Worm (Caenorhabditis elegans) whole organism, L4 larva: ENCODE data around the gene lys-8.
A peak's percentile ranks its signal among the peaks of the same experiment; 100 is the strongest.

Experiments
- F10B5.3 ChIP-seq: sonication (generic microtip); optimal IDR thresholded peaks from 2 replicates; lab custom pipeline; 2016; ENCODE audit warnings: mild to moderate bottlenecking, missing genetic modification characterization, missing compliant biosample characterization
- F26F4.8 ChIP-seq: fragments of 200-800 bp; sonication (Bioruptor generic); conservative IDR thresholded peaks from 2 replicates; pipeline ENCODE4 v1.3.6; 2022; ENCODE audit warnings: missing genetic modification characterization, missing compliant biosample characterization
- Y48G9A.11 ChIP-seq: fragments of 200-800 bp; sonication (Bioruptor generic); IDR thresholded peaks from 2 replicates; pipeline ENCODE4 v1.3.6; 2022; ENCODE audit warnings: missing genetic modification reagents, missing genetic modification characterization, missing compliant biosample characterization
- Y75B8A.6 ChIP-seq: fragments of 200-800 bp; sonication (Bioruptor generic); IDR thresholded peaks from 2 replicates; pipeline ENCODE4 v1.3.6; 2022; ENCODE audit warnings: missing genetic modification reagents, missing genetic modification characterization, missing compliant biosample characterization
- ZK337.2 ChIP-seq: fragments of 200-800 bp; sonication (Bioruptor generic); IDR thresholded peaks from 2 replicates; pipeline ENCODE4 v1.3.6; 2022; ENCODE audit warnings: missing genetic modification reagents, missing genetic modification characterization, missing compliant biosample characterization
- ZK546.5 ChIP-seq, 2 experiments: sonication (generic microtip); optimal IDR thresholded peaks; 2 replicates each; lab custom pipeline; 2017; ENCODE audit warnings: missing biosample characterization in 2 of 2, missing genetic modification characterization in 2 of 2
- aha-1 ChIP-seq: fragments of 150-350 bp; peaks from one replicate; lab custom pipeline; 2014; ENCODE audit warnings: missing biosample characterization, missing genetic modification characterization
- arid-1 ChIP-seq: fragments of 200-800 bp; sonication (Bioruptor generic); conservative IDR thresholded peaks from 2 replicates; pipeline ENCODE4 v1.3.6; 2022; ENCODE audit warnings: missing genetic modification reagents, missing genetic modification characterization, missing compliant biosample characterization
- attf-4 ChIP-seq: sonication (generic microtip); optimal IDR thresholded peaks from 3 replicates; lab custom pipeline; 2017; ENCODE audit warnings: missing biosample characterization, missing genetic modification characterization
- ceh-28 ChIP-seq: fragments of 150-350 bp; optimal IDR thresholded peaks from 2 replicates; lab custom pipeline; 2014; ENCODE audit warnings: missing biosample characterization, missing genetic modification reagents, missing genetic modification characterization
- ceh-44 ChIP-seq: fragments of 200-800 bp; sonication (Bioruptor generic); IDR thresholded peaks from 2 replicates; pipeline ENCODE4 v1.3.6; 2022; ENCODE audit warnings: missing genetic modification reagents, missing genetic modification characterization, missing compliant biosample characterization
- ces-1 ChIP-seq: fragments of 150-350 bp; sonication (generic microtip); optimal IDR thresholded peaks from 4 replicates; lab custom pipeline; 2014; ENCODE audit warnings: missing biosample characterization, missing genetic modification reagents, missing genetic modification characterization
- cey-2 ChIP-seq: sonication (generic microtip); optimal IDR thresholded peaks from 3 replicates; lab custom pipeline; 2017; ENCODE audit warnings: missing genetic modification characterization, mild to moderate bottlenecking, missing compliant biosample characterization, antibody characterized with exemption, borderline replicate concordance; ENCODE audit not compliant: insufficient read depth
- ctbp-1 ChIP-seq: fragments of 200-800 bp; sonication (Bioruptor generic); IDR thresholded peaks from 2 replicates; pipeline ENCODE4 v1.3.6; 2022; ENCODE audit warnings: missing genetic modification reagents, missing genetic modification characterization, missing compliant biosample characterization
- daf-16 ChIP-seq, 3 experiments: sonication (generic microtip); optimal IDR thresholded peaks; 2 replicates each; lab custom pipeline; 2016 to 2017; ENCODE audit warnings: missing genetic modification characterization in 3 of 3, missing genetic modification reagents in 3 of 3, mild to moderate bottlenecking in 2 of 3, missing compliant biosample characterization in 2 of 3, missing biosample characterization in 1 of 3, moderate library complexity in 1 of 3
- dmd-6 ChIP-seq: fragments of 200-800 bp; sonication (Bioruptor generic); IDR thresholded peaks from 2 replicates; pipeline ENCODE4 v1.3.6; 2022; ENCODE audit warnings: missing genetic modification reagents, missing genetic modification characterization, missing compliant biosample characterization
- dmd-8 ChIP-seq: fragments of 200-800 bp; sonication (Bioruptor generic); IDR thresholded peaks from 2 replicates; pipeline ENCODE4 v1.3.6; 2022; ENCODE audit warnings: missing genetic modification characterization, missing compliant biosample characterization
- dpl-1 ChIP-seq: fragments of 150-350 bp; optimal IDR thresholded peaks from 2 replicates; lab custom pipeline; 2014; ENCODE audit warnings: missing biosample characterization, missing genetic modification reagents, missing genetic modification characterization
- dve-1 ChIP-seq: sonication (generic microtip); optimal IDR thresholded peaks from 2 replicates; lab custom pipeline; 2017; ENCODE audit warnings: antibody characterized with exemption, mild to moderate bottlenecking, missing genetic modification characterization, missing compliant biosample characterization; ENCODE audit not compliant: insufficient read depth
- fkh-10 ChIP-seq: fragments of 150-350 bp; optimal IDR thresholded peaks from 2 replicates; lab custom pipeline; 2014; ENCODE audit warnings: missing biosample characterization, missing genetic modification reagents, missing genetic modification characterization
- gei-8 ChIP-seq: fragments of 200-800 bp; sonication (Bioruptor generic); optimal IDR thresholded peaks from 2 replicates; lab custom pipeline; 2018; ENCODE audit warnings: mild to moderate bottlenecking, missing genetic modification characterization, missing compliant biosample characterization
- hmg-1.1 ChIP-seq: fragments of 200-800 bp; sonication (Bioruptor generic); IDR thresholded peaks from 2 replicates; pipeline ENCODE4 v1.3.6; 2022; ENCODE audit warnings: missing genetic modification reagents, missing genetic modification characterization, missing compliant biosample characterization
- lim-7 ChIP-seq: fragments of 200-800 bp; sonication (Bioruptor generic); IDR thresholded peaks from 2 replicates; pipeline ENCODE4 v1.3.6; 2022; ENCODE audit warnings: missing genetic modification characterization, missing compliant biosample characterization
- lin-1 ChIP-seq: fragments of 200-800 bp; sonication (Bioruptor generic); IDR thresholded peaks from 2 replicates; pipeline ENCODE4 v1.3.6; 2022; ENCODE audit warnings: missing genetic modification reagents, missing genetic modification characterization, missing compliant biosample characterization
- lin-13 ChIP-seq: fragments of 150-350 bp; optimal IDR thresholded peaks from 2 replicates; lab custom pipeline; 2014; ENCODE audit warnings: missing biosample characterization, missing genetic modification reagents, missing genetic modification characterization
- lin-38 ChIP-seq: fragments of 200-800 bp; sonication (Bioruptor generic); IDR thresholded peaks from 2 replicates; pipeline ENCODE4 v1.3.6; 2022; ENCODE audit warnings: missing genetic modification reagents, missing genetic modification characterization, missing compliant biosample characterization
- madf-9 ChIP-seq: fragments of 200-800 bp; sonication (Bioruptor generic); conservative IDR thresholded peaks from 2 replicates; pipeline ENCODE4 v1.3.6; 2022; ENCODE audit warnings: missing genetic modification reagents, missing genetic modification characterization, missing compliant biosample characterization
- mdl-1 ChIP-seq, 2 experiments: fragments of 150-350 bp in 1 of 2; sonication (generic microtip) in 1 of 2; optimal IDR thresholded peaks; 2 replicates each; lab custom pipeline; 2014 to 2017; ENCODE audit warnings: missing biosample characterization in 2 of 2, missing genetic modification characterization in 2 of 2
- mes-2 ChIP-seq: sonication (generic microtip); optimal IDR thresholded peaks from 2 replicates; lab custom pipeline; 2016; ENCODE audit warnings: missing genotype, mild to moderate bottlenecking, missing genetic modification characterization, missing compliant biosample characterization; ENCODE audit not compliant: poor library complexity, severe bottlenecking
- mxl-3 ChIP-seq: fragments of 200-800 bp; sonication (Bioruptor generic); optimal IDR thresholded peaks from 2 replicates; lab custom pipeline; 2018; ENCODE audit warnings: mild to moderate bottlenecking, missing genetic modification characterization, missing compliant biosample characterization
- nhr-10 ChIP-seq: fragments of 150-350 bp; optimal IDR thresholded peaks from 2 replicates; lab custom pipeline; 2014; ENCODE audit warnings: missing biosample characterization, missing genetic modification characterization
- nhr-102 ChIP-seq: sonication (generic microtip); optimal IDR thresholded peaks from 2 replicates; lab custom pipeline; 2016; ENCODE audit warnings: mild to moderate bottlenecking, missing genetic modification characterization, moderate library complexity, missing compliant biosample characterization
- nhr-237 ChIP-seq: sonication (generic microtip); optimal IDR thresholded peaks from 2 replicates; lab custom pipeline; 2017; ENCODE audit warnings: missing biosample characterization, missing genetic modification characterization
- nhr-28 ChIP-seq: fragments of 150-350 bp; optimal IDR thresholded peaks from 2 replicates; lab custom pipeline; 2014; ENCODE audit warnings: missing biosample characterization, missing genetic modification characterization
- nhr-48 ChIP-seq: sonication (generic microtip); optimal IDR thresholded peaks from 2 replicates; lab custom pipeline; 2016; ENCODE audit warnings: mild to moderate bottlenecking, missing genetic modification characterization, missing compliant biosample characterization
- nhr-6 ChIP-seq: fragments of 150-350 bp; optimal IDR thresholded peaks from 2 replicates; lab custom pipeline; 2014; ENCODE audit warnings: missing biosample characterization, missing genetic modification characterization
- nhr-76 ChIP-seq: fragments of 150-350 bp; optimal IDR thresholded peaks from 2 replicates; lab custom pipeline; 2014; ENCODE audit warnings: missing biosample characterization, missing genetic modification characterization
- php-3 ChIP-seq: fragments of 200-800 bp; sonication (Bioruptor generic); IDR thresholded peaks from 2 replicates; pipeline ENCODE4 v1.3.6; 2022; ENCODE audit warnings: missing genetic modification reagents, missing genetic modification characterization, missing compliant biosample characterization
- rbr-2 ChIP-seq: sonication (generic microtip); optimal IDR thresholded peaks from 2 replicates; lab custom pipeline; 2016; ENCODE audit warnings: missing genotype, missing genetic modification characterization, missing compliant biosample characterization
- sdz-12 ChIP-seq: fragments of 200-800 bp; sonication (Bioruptor generic); optimal IDR thresholded peaks from 2 replicates; lab custom pipeline; 2018; ENCODE audit warnings: mild to moderate bottlenecking, missing genetic modification characterization, missing compliant biosample characterization
- unc-39 ChIP-seq: sonication (generic microtip); optimal IDR thresholded peaks from 2 replicates; lab custom pipeline; 2017; ENCODE audit warnings: missing biosample characterization, missing genetic modification characterization
- unc-62 ChIP-seq, 3 experiments: fragments of 150-350 bp in 1 of 3; sonication (generic microtip); optimal IDR thresholded peaks in 2 of 3; peaks in 1 of 3; 1 replicate in 1 of 3; 2 replicates in 2 of 3; lab custom pipeline; 2014 to 2017; ENCODE audit warnings: missing biosample characterization in 3 of 3, missing genetic modification characterization in 3 of 3, missing genetic modification reagents in 3 of 3, missing genotype in 1 of 3
- vab-7 ChIP-seq: fragments of 200-800 bp; sonication (Bioruptor generic); IDR thresholded peaks from 2 replicates; pipeline ENCODE4 v1.3.6; 2022; ENCODE audit warnings: missing genetic modification reagents, missing genetic modification characterization, missing compliant biosample characterization
- zag-1 ChIP-seq: fragments of 150-350 bp; optimal IDR thresholded peaks from 2 replicates; lab custom pipeline; 2014; ENCODE audit warnings: missing biosample characterization, missing genetic modification characterization
- zfp-2 ChIP-seq: sonication (generic microtip); optimal IDR thresholded peaks from 2 replicates; lab custom pipeline; 2016; ENCODE audit warnings: mild to moderate bottlenecking, missing genetic modification characterization, missing compliant biosample characterization

Gene lys-8

DNA sequence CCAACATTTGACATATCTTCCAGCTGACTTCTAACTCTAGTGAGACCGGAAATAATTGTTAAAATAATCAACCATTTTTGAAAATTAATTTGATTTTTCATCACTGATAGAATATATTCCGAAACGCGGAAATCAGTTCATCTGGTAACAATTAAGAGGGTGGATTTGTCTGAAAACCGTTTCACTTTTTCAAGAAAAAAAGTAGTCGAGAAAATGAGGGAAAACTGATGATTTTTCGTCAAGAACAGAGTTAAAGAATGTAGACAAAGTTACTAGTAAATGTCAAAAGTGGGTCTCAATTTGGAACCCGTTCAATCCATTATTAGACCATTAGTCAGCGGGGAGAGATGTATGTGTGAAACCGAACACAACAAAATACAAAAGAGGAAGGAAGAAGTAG lies 17.2 kb downstream of the lys-8 start, which contains the start of gene C17G10.6:
TSS of gene C17G10.6 (minus strand) at position 101 of the 400 bp plus-strand sequence.
- TF ChIP-seq hmg-1.1 (GFP tag; lab: Robert Waterston, UW) (no peak), mes-2 (tag; lab: Kevin White, UChicago) (no peak), dmd-8 (GFP tag; lab: Robert Waterston, UW) (no peak), dve-1 (tag; lab: Kevin White, UChicago) (no peak), lin-38 (GFP tag; lab: Robert Waterston, UW) (no peak), zag-1 (tag; lab: Kevin White, UChicago) (no peak), dpl-1 (GFP tag; lab: Kevin White, UChicago) (no peak), ZK337.2 (GFP tag; lab: Robert Waterston, UW) (no peak)

DNA sequence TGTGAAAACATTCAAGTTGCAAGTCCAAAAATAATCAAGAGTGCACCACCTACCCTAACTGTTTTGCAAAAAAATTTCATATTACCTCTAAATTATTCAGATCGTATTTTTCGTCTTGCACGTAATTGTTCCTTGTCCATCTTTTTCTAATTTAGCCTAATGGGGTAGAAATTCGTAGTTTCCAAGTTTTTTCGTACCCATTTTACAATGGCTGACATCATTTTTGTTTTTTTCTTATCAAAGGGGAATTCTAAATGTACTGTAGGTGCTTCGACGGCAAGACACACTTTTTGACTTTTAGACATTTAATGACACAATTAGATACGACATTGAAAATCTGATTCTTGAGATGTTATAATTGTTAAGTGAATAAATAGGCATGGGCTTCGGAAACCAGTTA lies 18.5 kb downstream of the lys-8 start:
- TF ChIP-seq ces-1 (GFP tag; lab: Kevin White, UChicago): no peak
- TF ChIP-seq ctbp-1 (GFP tag; lab: Robert Waterston, UW): no peak
- TF ChIP-seq cey-2 (tag; lab: Kevin White, UChicago): no peak
- no peak for TF ChIP-seq mes-2 (tag; lab: Kevin White, UChicago)
- TF ChIP-seq F26F4.8 (GFP tag; lab: Robert Waterston, UW): no peak
- no peak for TF ChIP-seq ceh-44
- no peak for TF ChIP-seq dpl-1 (GFP tag; lab: Kevin White, UChicago)
- TF ChIP-seq rbr-2 (tag; lab: Kevin White, UChicago): no peak
- TF ChIP-seq vab-7: no peak
- TF ChIP-seq daf-16 (GFP tag; optimal IDR thresholded peaks at IDR 0.05; lab: Kevin White, UChicago): no peak
- no peak for TF ChIP-seq daf-16 (tag; optimal IDR thresholded peaks at IDR 0.05; lab: Kevin White, UChicago)
- no peak for TF ChIP-seq madf-9
- no peak for TF ChIP-seq F10B5.3 (tag; lab: Kevin White, UChicago)
- no peak for TF ChIP-seq ZK546.5 (tag; optimal IDR thresholded peaks at IDR 0.05; lab: Kevin White, UChicago)
- TF ChIP-seq nhr-10 (tag; lab: Kevin White, UChicago): no peak
- TF ChIP-seq lin-13 (GFP tag; lab: Kevin White, UChicago): no peak
- no peak for TF ChIP-seq zag-1 (tag; lab: Kevin White, UChicago)

DNA sequence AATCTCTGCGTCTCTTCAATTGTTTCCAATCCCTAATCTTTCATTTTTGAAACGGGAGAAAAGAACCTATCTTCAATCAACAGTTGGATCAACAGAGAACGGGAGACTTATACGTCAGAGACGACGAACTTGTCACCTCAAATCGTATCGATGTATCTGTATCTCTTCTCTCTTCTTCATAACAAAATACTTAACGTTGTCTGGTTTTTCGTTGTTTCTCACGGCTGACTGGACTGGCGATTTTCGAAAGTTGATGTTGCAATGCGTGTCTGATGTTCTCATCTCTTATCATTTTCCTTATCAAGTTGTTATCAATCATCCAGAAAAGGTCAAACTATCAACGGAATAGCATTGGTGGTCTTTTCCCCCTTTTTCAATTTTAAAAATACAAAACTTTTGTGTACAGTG lies 19.6 kb downstream of the lys-8 start:
- TF ChIP-seq php-3 (peak; percentile 41; the same call in 1 of the 2 replicates), unc-62 (GFP tag; optimal IDR thresholded peaks at IDR 0.05 in 1 of 2; lab: Kevin White, UChicago) (peak in 1 of 2 experiments; percentile 98), unc-62 (tag; optimal IDR thresholded peaks at IDR 0.05; lab: Kevin White, UChicago) (no peak), mes-2 (tag; lab: Kevin White, UChicago) (no peak), daf-16 (GFP tag; optimal IDR thresholded peaks at IDR 0.05; lab: Kevin White, UChicago) (no peak), daf-16 (tag; optimal IDR thresholded peaks at IDR 0.05; lab: Kevin White, UChicago) (peak; percentile 60), aha-1 (tag; lab: Kevin White, UChicago) (peak; percentile 98), gei-8 (GFP tag; lab: Kevin White, UChicago) (no peak), nhr-102 (tag; lab: Kevin White, UChicago) (no peak), attf-4 (tag; lab: Kevin White, UChicago) (no peak), mdl-1 (tag; optimal IDR thresholded peaks at IDR 0.05; lab: Kevin White, UChicago) (peak; percentile 27 to 84), Y75B8A.6 (GFP tag; lab: Robert Waterston, UW) (no peak), ceh-28 (tag; lab: Kevin White, UChicago) (peak; percentile 21), sdz-12 (GFP tag; lab: Kevin White, UChicago) (no peak), nhr-48 (tag; lab: Kevin White, UChicago) (peak; percentile 91), nhr-10 (tag; lab: Kevin White, UChicago) (peak; percentile 86), zfp-2 (no peak), arid-1 (GFP tag; lab: Robert Waterston, UW) (no peak), mxl-3 (GFP tag; lab: Kevin White, UChicago) (peak; percentile 58), cey-2 (tag; lab: Kevin White, UChicago) (peak; percentile 41), nhr-28 (tag; lab: Kevin White, UChicago) (peak; percentile 93), lin-1 (GFP tag; lab: Robert Waterston, UW) (no peak), dve-1 (tag; lab: Kevin White, UChicago) (peak; percentile 68), lim-7 (GFP tag; lab: Robert Waterston, UW) (no peak), madf-9 (no peak), fkh-10 (no peak), unc-39 (tag; lab: Kevin White, UChicago) (no peak), dmd-6 (GFP tag; lab: Robert Waterston, UW) (peak; percentile 63), nhr-237 (tag; lab: Kevin White, UChicago) (peak; percentile 21), nhr-76 (tag; lab: Kevin White, UChicago) (peak; percentile 51), Y48G9A.11 (GFP tag; lab: Robert Waterston, UW) (no peak), nhr-6 (tag; lab: Kevin White, UChicago) (peak; percentile 47)
